Fruit fly (Drosophila melanogaster) whole organism, embryonic: Measurements from ENCODE around the gene CG10348.

Experiments
- Bgb ChIP-seq: fragments of 200-800 bp; sonication (Bioruptor generic); IDR thresholded peaks from 2 replicates; pipeline ENCODE4 v1.3.6; 2022; ENCODE audit warnings: missing biosample characterization, missing genetic modification characterization; ENCODE audit not compliant: partially characterized antibody
- C15 ChIP-seq: fragments of 200-800 bp; sonication (Bioruptor generic); IDR thresholded peaks from 3 replicates; pipeline ENCODE4 v1.3.6; 2022; ENCODE audit warnings: missing biosample characterization, missing genetic modification characterization
- CG11504 ChIP-seq: fragments of 200-800 bp; sonication (Bioruptor generic); optimal IDR thresholded peaks from 3 replicates; lab custom pipeline; 2019; ENCODE audit warnings: missing biosample characterization, mild to moderate bottlenecking, missing genetic modification characterization, moderate library complexity
- CG11560 ChIP-seq: fragments of 200-800 bp; sonication (Bioruptor generic); IDR thresholded peaks from 3 replicates; pipeline ENCODE4 v1.3.6; 2022; ENCODE audit warnings: missing biosample characterization, missing genetic modification characterization
- CG15011 ChIP-seq: fragments of 200-800 bp; sonication (Bioruptor generic); optimal IDR thresholded peaks from 3 replicates; lab custom pipeline; 2018; ENCODE audit warnings: missing biosample characterization, mild to moderate bottlenecking, missing genetic modification characterization
- CG15479 ChIP-seq: fragments of 200-800 bp; sonication (Bioruptor generic); optimal IDR thresholded peaks from 3 replicates; lab custom pipeline; 2019; ENCODE audit warnings: missing biosample characterization, mild to moderate bottlenecking, missing genetic modification characterization, moderate library complexity
- CG16863 ChIP-seq: fragments of 200-800 bp; sonication (Bioruptor generic); optimal IDR thresholded peaks from 3 replicates; lab custom pipeline; 2016; ENCODE audit warnings: missing biosample characterization, missing genetic modification characterization
- CG18262 ChIP-seq: fragments of 200-800 bp; optimal IDR thresholded peaks from 3 replicates; lab custom pipeline; 2019; ENCODE audit warnings: missing biosample characterization, mild to moderate bottlenecking, missing genetic modification characterization, moderate library complexity
- CG2116 ChIP-seq: fragments of 200-800 bp; sonication (Bioruptor generic); optimal IDR thresholded peaks from 3 replicates; lab custom pipeline; 2018; ENCODE audit warnings: missing biosample characterization, mild to moderate bottlenecking, missing genetic modification characterization
- CG3163 ChIP-seq: fragments of 200-800 bp; sonication (Bioruptor generic); optimal IDR thresholded peaks from 3 replicates; lab custom pipeline; 2016; ENCODE audit warnings: missing biosample characterization, missing genetic modification characterization
- CG33557 ChIP-seq: fragments of 200-800 bp; sonication (Bioruptor generic); optimal IDR thresholded peaks from 2 replicates; lab custom pipeline; 2019; ENCODE audit warnings: missing biosample characterization, mild to moderate bottlenecking, missing genetic modification characterization, moderate library complexity
- CG3838 ChIP-seq: fragments of 200-800 bp; sonication (Bioruptor generic); optimal IDR thresholded peaks from 3 replicates; lab custom pipeline; 2016; ENCODE audit warnings: missing biosample characterization, missing genetic modification characterization
- CG5180 ChIP-seq: fragments of 200-800 bp; sonication (Bioruptor generic); optimal IDR thresholded peaks from 3 replicates; lab custom pipeline; 2017; ENCODE audit warnings: missing biosample characterization, missing genetic modification characterization, mild to moderate bottlenecking, moderate library complexity, missing genetic modification reagents
- CG6272 ChIP-seq: fragments of 200-800 bp; sonication (Bioruptor generic); IDR thresholded peaks from 2 replicates; pipeline ENCODE4 v1.3.6; 2022; ENCODE audit warnings: missing biosample characterization, missing genetic modification characterization
- CG6791 ChIP-seq: fragments of 200-800 bp; sonication (Bioruptor generic); IDR thresholded peaks from 3 replicates; pipeline ENCODE4 v1.3.6; 2022; ENCODE audit warnings: missing biosample characterization, missing genetic modification characterization; ENCODE audit not compliant: partially characterized antibody
- CG6813 ChIP-seq: fragments of 200-800 bp; sonication (Bioruptor generic); optimal IDR thresholded peaks from 2 replicates; lab custom pipeline; 2017; ENCODE audit warnings: missing biosample characterization, missing genetic modification characterization, mild to moderate bottlenecking, moderate library complexity, missing genetic modification reagents
- CG7271 ChIP-seq: fragments of 200-800 bp; sonication (Bioruptor generic); optimal IDR thresholded peaks from 2 replicates; lab custom pipeline; 2018; ENCODE audit warnings: missing biosample characterization, mild to moderate bottlenecking, missing genetic modification characterization, moderate library complexity
- D ChIP-seq, 2 experiments: fragments of 200-800 bp in 1 of 2; fragments of >200 bp in 1 of 2; sonication (Bioruptor generic) in 1 of 2; optimal IDR thresholded peaks; 2 replicates in 1 of 2; 3 replicates in 1 of 2; lab custom pipeline; 2017; ENCODE audit warnings: mild to moderate bottlenecking in 1 of 2, missing biosample characterization in 1 of 2, missing genetic modification characterization in 1 of 2, missing genetic modification reagents in 1 of 2
- Dad ChIP-seq: fragments of 200-800 bp; sonication (Bioruptor generic); optimal IDR thresholded peaks from 3 replicates; lab custom pipeline; 2016; ENCODE audit warnings: missing biosample characterization, missing genetic modification characterization
- Ets65A ChIP-seq: fragments of 200-800 bp; sonication (Bioruptor generic); peaks from one replicate; lab custom pipeline; 2016; ENCODE audit warnings: missing biosample characterization, missing genetic modification characterization
- H2.0 ChIP-seq: fragments of 200-800 bp; sonication (Bioruptor generic); IDR thresholded peaks from 2 replicates; pipeline ENCODE4 v1.3.6; 2022; ENCODE audit warnings: missing biosample characterization, missing genetic modification characterization
- HLH4C ChIP-seq: fragments of 200-800 bp; sonication (Bioruptor generic); IDR thresholded peaks from 3 replicates; pipeline ENCODE4 v1.3.6; 2022; ENCODE audit warnings: missing biosample characterization, missing genetic modification characterization; ENCODE audit not compliant: partially characterized antibody
- Mad ChIP-seq: fragments of 200-800 bp; sonication (Bioruptor generic); optimal IDR thresholded peaks from 2 replicates; lab custom pipeline; 2016; ENCODE audit warnings: missing biosample characterization, missing genetic modification characterization
- Nf-YA ChIP-seq: fragments of 200-800 bp; sonication (Bioruptor generic); IDR thresholded peaks from 2 replicates; pipeline ENCODE4 v1.3.6; 2022; ENCODE audit warnings: missing biosample characterization, missing genetic modification characterization
- Nf-YB ChIP-seq: fragments of 200-800 bp; sonication (Bioruptor generic); optimal IDR thresholded peaks from 3 replicates; lab custom pipeline; 2019; ENCODE audit warnings: missing biosample characterization, mild to moderate bottlenecking, missing genetic modification characterization, moderate library complexity
- Pdp1 ChIP-seq, 2 experiments: fragments of 200-800 bp; sonication (Bioruptor generic); optimal IDR thresholded peaks; 3 replicates each; lab custom pipeline; 2016; ENCODE audit warnings: missing biosample characterization in 2 of 2, missing genetic modification characterization in 2 of 2, mild to moderate bottlenecking in 1 of 2, moderate library complexity in 1 of 2
- Ptx1 ChIP-seq: fragments of 200-800 bp; sonication (Bioruptor generic); IDR thresholded peaks from 2 replicates; pipeline ENCODE4 v1.3.6; 2022; ENCODE audit warnings: missing biosample characterization, missing genetic modification characterization
- Sry-δ ChIP-seq: fragments of 200-800 bp; sonication (Bioruptor generic); optimal IDR thresholded peaks from 2 replicates; lab custom pipeline; 2016; ENCODE audit warnings: missing biosample characterization, missing genetic modification characterization
- Taf1 ChIP-seq: fragments of 200-800 bp; sonication (Bioruptor generic); IDR thresholded peaks from 2 replicates; pipeline ENCODE4 v1.3.6; 2022; ENCODE audit warnings: missing biosample characterization, missing genetic modification characterization
- ap ChIP-seq: fragments of 200-800 bp; sonication (Bioruptor generic); IDR thresholded peaks from 2 replicates; pipeline ENCODE4 v1.3.6; 2022; ENCODE audit warnings: missing biosample characterization, missing genetic modification characterization
- cg ChIP-seq: fragments of 200-800 bp; sonication (Bioruptor generic); optimal IDR thresholded peaks from 3 replicates; lab custom pipeline; 2019; ENCODE audit warnings: missing biosample characterization, mild to moderate bottlenecking, missing genetic modification characterization, moderate library complexity
- chinmo ChIP-seq: fragments of 200-800 bp; sonication (Bioruptor generic); IDR thresholded peaks from 4 replicates; pipeline ENCODE4 v1.3.6; 2022; ENCODE audit warnings: missing biosample characterization, missing genetic modification characterization; ENCODE audit not compliant: partially characterized antibody
- crp ChIP-seq, 2 experiments: fragments of 200-800 bp; sonication (Bioruptor generic); optimal IDR thresholded peaks; 2 replicates in 1 of 2; 3 replicates in 1 of 2; lab custom pipeline; 2017; ENCODE audit warnings: missing biosample characterization in 2 of 2, missing genetic modification characterization in 2 of 2, mild to moderate bottlenecking in 1 of 2, moderate library complexity in 1 of 2
- exex ChIP-seq: fragments of 200-800 bp; sonication (Bioruptor generic); optimal IDR thresholded peaks from 4 replicates; lab custom pipeline; 2018; ENCODE audit warnings: missing biosample characterization, mild to moderate bottlenecking, missing genetic modification characterization, moderate library complexity
- jigr1 ChIP-seq: fragments of 200-800 bp; sonication (Bioruptor generic); IDR thresholded peaks from 3 replicates; pipeline ENCODE4 v1.3.6; 2022; ENCODE audit warnings: missing biosample characterization, missing genetic modification characterization
- lbe ChIP-seq: fragments of 200-800 bp; sonication (Bioruptor generic); optimal IDR thresholded peaks from 2 replicates; lab custom pipeline; 2016; ENCODE audit warnings: missing biosample characterization, mild to moderate bottlenecking, missing genetic modification characterization
- nau ChIP-seq: fragments of 200-800 bp; sonication (Bioruptor generic); optimal IDR thresholded peaks from 3 replicates; lab custom pipeline; 2017; ENCODE audit warnings: missing biosample characterization, mild to moderate bottlenecking, missing genetic modification characterization, missing genetic modification reagents
- nmo ChIP-seq: fragments of 200-800 bp; sonication (Bioruptor generic); optimal IDR thresholded peaks from 2 replicates; lab custom pipeline; 2018; ENCODE audit warnings: missing biosample characterization, mild to moderate bottlenecking, missing genetic modification characterization, moderate library complexity
- pita ChIP-seq: fragments of 200-800 bp; sonication (Bioruptor generic); optimal IDR thresholded peaks from 2 replicates; lab custom pipeline; 2017; ENCODE audit warnings: missing biosample characterization, mild to moderate bottlenecking, missing genetic modification characterization
- prd ChIP-seq, 3 experiments: fragments of >200 bp in 2 of 3; fragments of 200-800 bp in 1 of 3; sonication (Bioruptor generic) in 1 of 3; optimal IDR thresholded peaks in 2 of 3; IDR thresholded peaks in 1 of 3; 2 replicates in 2 of 3; 3 replicates in 1 of 3; pipeline versions ENCODE4 v1.3.6 to Lab custom; 2017 to 2022; ENCODE audit warnings: missing biosample characterization in 1 of 3, missing genetic modification characterization in 1 of 3
- scrt ChIP-seq: fragments of 200-800 bp; sonication (Bioruptor generic); optimal IDR thresholded peaks from 2 replicates; lab custom pipeline; 2018; ENCODE audit warnings: missing biosample characterization, mild to moderate bottlenecking, missing genetic modification characterization, moderate library complexity
- sens ChIP-seq: fragments of 200-800 bp; sonication (Bioruptor generic); peaks from one replicate; lab custom pipeline; 2016; ENCODE audit warnings: missing biosample characterization, missing genetic modification characterization
- seq ChIP-seq: fragments of 200-800 bp; sonication (Bioruptor generic); IDR thresholded peaks from 2 replicates; pipeline ENCODE4 v1.3.6; 2022; ENCODE audit warnings: missing biosample characterization, missing genetic modification characterization
- sim ChIP-seq: fragments of 200-800 bp; sonication (Bioruptor generic); IDR thresholded peaks from 2 replicates; pipeline ENCODE4 v1.3.6; 2022; ENCODE audit warnings: missing biosample characterization, missing genetic modification characterization
- so ChIP-seq: fragments of 200-800 bp; sonication (Bioruptor generic); IDR thresholded peaks from 3 replicates; pipeline ENCODE4 v1.3.6; 2022; ENCODE audit warnings: missing biosample characterization, missing genetic modification characterization
- trh ChIP-seq: fragments of 200-800 bp; sonication (Bioruptor generic); optimal IDR thresholded peaks from 2 replicates; lab custom pipeline; 2016; ENCODE audit warnings: missing biosample characterization, missing genetic modification characterization
- tx ChIP-seq: fragments of 200-800 bp; sonication (Bioruptor generic); optimal IDR thresholded peaks from 2 replicates; lab custom pipeline; 2016; ENCODE audit warnings: missing biosample characterization, missing genetic modification characterization
- yki ChIP-seq: fragments of >200 bp; optimal IDR thresholded peaks from 3 replicates; lab custom pipeline; 2018

The CG10348 gene

dm6 chr2L:18708239-18708891 is 24.0 kb downstream of the CG10348 start, which contains the start of the genes Faf2 and Grip71 (continued):
- peak; percentile 90 for TF ChIP-seq CG11504 (tag; lab: Kevin White, UChicago)
- peak; percentile 77 for TF ChIP-seq CG2116 (GFP tag; lab: Kevin White, UChicago)
- TF ChIP-seq lbe (GFP tag; lab: Kevin White, UChicago) = peak; percentile 62
- TF ChIP-seq nau (GFP tag; lab: Kevin White, UChicago) = peak; percentile 19
- TF ChIP-seq pita = no peak
- peak; percentile 90 for TF ChIP-seq seq (GFP tag; lab: Robert Waterston, UW)
- no peak for TF ChIP-seq D (optimal IDR thresholded peaks at IDR 0.05; lab: Kevin White, UChicago)
- peak; percentile 80 for TF ChIP-seq D (GFP tag; optimal IDR thresholded peaks at IDR 0.05; lab: Kevin White, UChicago)
- no peak for TF ChIP-seq CG6813 (GFP tag; lab: Kevin White, UChicago)
- peak; percentile 91 for TF ChIP-seq Mad
- peak; percentile 76 for TF ChIP-seq CG16863
- peak; percentile 23; the same call in 1 of the 2 replicates for TF ChIP-seq Bgb (GFP tag; lab: Robert Waterston, UW)
- TF ChIP-seq Ptx1 (GFP tag; lab: Robert Waterston, UW) = peak; percentile 97
- peak; percentile 87 for TF ChIP-seq CG18262
- TF ChIP-seq chinmo = peak; percentile 86; the same call in 3 of the 4 replicates
- TF ChIP-seq CG5180 (GFP tag; lab: Kevin White, UChicago) = peak; percentile 36
- peak; percentile 88 for TF ChIP-seq so (GFP tag; lab: Robert Waterston, UW)
- no peak for TF ChIP-seq yki (lab: Kevin White, UChicago)
- peak; percentile 71 for TF ChIP-seq CG3838
- peak; percentile 55 for TF ChIP-seq sim
- TF ChIP-seq ap (GFP tag; lab: Robert Waterston, UW) = peak; percentile 93
- peak; percentile 96 for TF ChIP-seq CG6272 (GFP tag; lab: Robert Waterston, UW)
- TF ChIP-seq tx (GFP tag; lab: Kevin White, UChicago) = peak; percentile 79
- peak; percentile 97 for TF ChIP-seq nmo (GFP tag; lab: Kevin White, UChicago)
- peak; percentile 56 for TF ChIP-seq CG15011 (GFP tag; lab: Kevin White, UChicago)
- peak; percentile 89 for TF ChIP-seq cg (GFP tag; lab: Kevin White, UChicago)
- no peak for TF ChIP-seq exex
- TF ChIP-seq CG33557 (GFP tag; lab: Kevin White, UChicago) = peak; percentile 66
- TF ChIP-seq Sry-δ (GFP tag; lab: Kevin White, UChicago) = peak; percentile 60
- TF ChIP-seq Nf-YB (GFP tag; lab: Kevin White, UChicago) = peak; percentile 59
- peak in 1 of 2 experiments; percentile 72 for TF ChIP-seq crp (GFP tag; optimal IDR thresholded peaks at IDR 0.05; lab: Kevin White, UChicago)
- peak; percentile 85; the same call in 2 of the 3 replicates for TF ChIP-seq C15 (GFP tag; lab: Robert Waterston, UW)
- TF ChIP-seq jigr1 (GFP tag; lab: Robert Waterston, UW) = peak; percentile 86
- peak; percentile 42 for TF ChIP-seq CG3163
- TF ChIP-seq H2.0 = peak; percentile 91
- TF ChIP-seq CG11560 (tag; lab: Robert Waterston, UW) = peak; percentile 85
- peak; percentile 68 for TF ChIP-seq scrt (GFP tag; lab: Kevin White, UChicago)
- TF ChIP-seq Taf1 (GFP tag; lab: Robert Waterston, UW) = peak; percentile 79
- TF ChIP-seq Dad (GFP tag; lab: Kevin White, UChicago) = peak; percentile 70
- TF ChIP-seq CG6791 = no peak
- peak; percentile 71 for TF ChIP-seq CG7271 (tag; lab: Kevin White, UChicago)
- TF ChIP-seq HLH4C (GFP tag; lab: Robert Waterston, UW) = 0 out of 3 replicates have a peak, but pooled peaks have one; percentile 31
- no peak for TF ChIP-seq prd (optimal IDR thresholded peaks at IDR 0.05; lab: Kevin White, UChicago)
- TF ChIP-seq prd (GFP tag; IDR thresholded peaks at IDR 0.05; lab: Robert Waterston, UW) = peak; percentile 98
- TF ChIP-seq CG15479 = no peak
- peak; percentile 84 for TF ChIP-seq Nf-YA (GFP tag; lab: Robert Waterston, UW)
- peak; percentile 99 for TF ChIP-seq Ets65A (GFP tag; lab: Kevin White, UChicago)
- TF ChIP-seq trh (GFP tag; lab: Kevin White, UChicago) = peak; percentile 85
- peak; percentile 90 to 93 for TF ChIP-seq Pdp1 (GFP tag; optimal IDR thresholded peaks at IDR 0.05; lab: Kevin White, UChicago)
- peak; percentile 99 for TF ChIP-seq sens (GFP tag; lab: Kevin White, UChicago)
